Worm (Caenorhabditis elegans) whole organism, L4/young adult: ENCODE results near the gene cpn-2.

ENCODE experiments used
- W03F9.2 ChIP-seq: fragments of 150-350 bp; optimal IDR thresholded peaks from 2 replicates; lab custom pipeline; 2014; ENCODE audit warnings: missing biosample characterization, missing genetic modification characterization
- dao-5 ChIP-seq: sonication (generic microtip); optimal IDR thresholded peaks from 2 replicates; lab custom pipeline; 2016; ENCODE audit warnings: missing genotype, missing genetic modification characterization, moderate library complexity, missing compliant biosample characterization
- him-1 ChIP-seq: sonication (generic microtip); optimal IDR thresholded peaks from 2 replicates; lab custom pipeline; 2016; ENCODE audit warnings: missing genotype, missing genetic modification reagents, missing genetic modification characterization, missing compliant biosample characterization

DNA sequence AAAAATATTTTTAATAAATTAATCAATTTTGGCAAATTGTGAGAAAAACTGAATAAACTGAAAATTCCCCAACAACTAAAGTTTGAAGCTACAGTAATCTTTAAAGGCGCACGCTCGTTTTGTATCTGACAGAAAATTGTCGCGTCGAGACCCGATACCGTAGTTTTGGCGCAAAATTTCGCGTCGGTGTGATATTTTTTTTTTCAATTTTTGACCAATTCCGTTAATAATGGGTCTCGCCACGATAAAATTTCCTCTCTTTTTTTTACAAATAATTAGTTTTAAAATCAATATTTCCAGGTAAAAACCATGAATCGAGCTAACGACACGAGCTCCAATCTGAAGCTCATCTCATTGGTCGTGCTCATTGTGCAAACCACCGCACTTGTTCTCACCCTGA, 51.0 kb downstream of the cpn-2 start, which contains the start of gene nstp-4:
- TF ChIP-seq W03F9.2 (tag; lab: Kevin White, UChicago) (no peak), dao-5 (tag; lab: Kevin White, UChicago) (no peak), him-1 (tag; lab: Kevin White, UChicago) (no peak)
